1 worm cellular context compared by ENCODE assay signal in genomic region chrII:7363990-7364455, ce11.
A peak's percentile ranks its signal among the peaks of the same experiment; 100 is the strongest.
TF ChIP-seq lines count a peak whose summit lies in the region.

Gene msra-1, minus strand, starts transcription at chrII:7364040.

TF ChIP-seq in whole organism, L1 larva, 84 proteins besides CTCF, POLR2A, EP300 and RAD21 (continued from another document):
- no peak for TF ChIP-seq ztf-4 (tag; optimal IDR thresholded peaks at IDR 0.05; lab: Kevin White, UChicago)
- no peak for TF ChIP-seq ceh-63 (GFP tag; optimal IDR thresholded peaks at IDR 0.05; lab: Kevin White, UChicago)
- no peak for TF ChIP-seq nhr-28 (tag; optimal IDR thresholded peaks at IDR 0.05; lab: Kevin White, UChicago)
- no peak for TF ChIP-seq nhr-77 (tag; optimal IDR thresholded peaks at IDR 0.05; lab: Kevin White, UChicago)
- TF ChIP-seq dpl-1 (GFP tag; optimal IDR thresholded peaks at IDR 0.05; lab: Kevin White, UChicago) = peak in 2 of 3 experiments; percentile 3 to 10
- no peak for TF ChIP-seq dsc-1 (tag; optimal IDR thresholded peaks at IDR 0.05; lab: Kevin White, UChicago)
- TF ChIP-seq nhr-11 (tag; optimal IDR thresholded peaks at IDR 0.05; lab: Kevin White, UChicago) = no peak
- no peak for TF ChIP-seq egl-27 (tag; optimal IDR thresholded peaks at IDR 0.05; lab: Kevin White, UChicago)
- TF ChIP-seq nhr-20 (tag; optimal IDR thresholded peaks at IDR 0.05; lab: Kevin White, UChicago) = peak; percentile 36
- TF ChIP-seq pax-3 (tag; optimal IDR thresholded peaks at IDR 0.05; lab: Kevin White, UChicago) = no peak
- TF ChIP-seq lin-35 (GFP tag; optimal IDR thresholded peaks at IDR 0.05; lab: Kevin White, UChicago) = peak in 1 of 2 experiments; percentile 24
- TF ChIP-seq ceh-8 (GFP tag; optimal IDR thresholded peaks at IDR 0.05; lab: Kevin White, UChicago) = no peak
- TF ChIP-seq blmp-1 (tag; optimal IDR thresholded peaks at IDR 0.05; lab: Kevin White, UChicago) = peak; percentile 61
- TF ChIP-seq vab-15 (tag; optimal IDR thresholded peaks at IDR 0.05; lab: Kevin White, UChicago) = no peak
- TF ChIP-seq snu-23 (GFP tag; optimal IDR thresholded peaks at IDR 0.05; lab: Kevin White, UChicago) = peak; percentile 48
- no peak for TF ChIP-seq C04F5.9 (tag; optimal IDR thresholded peaks at IDR 0.05; lab: Kevin White, UChicago)
- TF ChIP-seq nhr-19 (GFP tag; conservative IDR thresholded peaks at IDR 0.05; lab: Robert Waterston, UW) = no peak
